Fruit fly (Drosophila melanogaster) whole organism: ENCODE results near the gene sff.

Experiments used
- CG8478 ChIP-seq: fragments of >200 bp; optimal IDR thresholded peaks from 2 replicates; lab custom pipeline; 2018; ENCODE audit warnings: inconsistent platforms
- Dll ChIP-seq: fragments of >200 bp; optimal IDR thresholded peaks from 2 replicates; lab custom pipeline; 2017
- EcR ChIP-seq, 2 experiments: fragments of >200 bp; optimal IDR thresholded peaks; 2 replicates each; lab custom pipeline; 2017; ENCODE audit warnings: missing biosample characterization in 2 of 2, missing genetic modification characterization in 2 of 2, missing genetic modification reagents in 2 of 2
- pan ChIP-seq: fragments of >200 bp; optimal IDR thresholded peaks from 2 replicates; lab custom pipeline; 2017
- psq ChIP-seq: fragments of >200 bp; optimal IDR thresholded peaks from 2 replicates; lab custom pipeline; 2017
- usp ChIP-seq: fragments of >200 bp; optimal IDR thresholded peaks from 2 replicates; lab custom pipeline; 2017; ENCODE audit warnings: missing biosample characterization, missing genetic modification characterization, mixed read lengths

DNA sequence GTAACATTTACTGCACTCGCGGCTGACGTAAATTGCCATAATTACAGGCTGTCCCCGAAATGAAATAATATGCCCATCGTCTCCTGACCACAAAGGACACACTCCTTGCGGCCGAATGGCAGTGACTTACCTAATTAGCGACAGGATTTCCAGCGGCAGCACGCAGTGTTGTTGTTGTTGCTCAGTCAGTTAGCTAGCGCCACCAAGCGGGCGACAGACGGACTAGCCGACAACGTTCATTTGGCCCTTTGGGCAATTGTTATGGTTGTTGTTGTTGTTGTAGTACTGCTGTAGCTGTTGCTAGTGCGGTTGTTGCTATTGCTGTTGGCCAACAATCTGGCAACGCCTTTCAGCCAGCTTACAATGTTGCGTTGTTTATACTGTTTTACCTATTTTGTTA, 31.2 kb downstream of the sff start:
- TF ChIP-seq CG8478 (lab: Kevin White, UChicago) (no peak), Dll (lab: Kevin White, UChicago) (no peak), psq (no peak), pan (no peak), usp (GFP tag; lab: Kevin White, UChicago) (no peak), EcR (GFP tag; optimal IDR thresholded peaks at IDR 0.05; lab: Kevin White, UChicago) (no peak)
